Worm (Caenorhabditis elegans) whole organism, early embryonic: ENCODE measurements around the gene gcy-27.

Experiments
- B0310.2 ChIP-seq: sonication (generic microtip); optimal IDR thresholded peaks from 2 replicates; lab custom pipeline; 2016; ENCODE audit warnings: mild to moderate bottlenecking, missing genetic modification characterization, missing compliant biosample characterization
- F13C5.2 ChIP-seq: sonication (generic microtip); optimal IDR thresholded peaks from 2 replicates; lab custom pipeline; 2017; ENCODE audit warnings: mild to moderate bottlenecking, missing genetic modification characterization, inconsistent platforms, missing compliant biosample characterization
- aly-1 ChIP-seq: sonication (generic microtip); optimal IDR thresholded peaks from 2 replicates; lab custom pipeline; 2016; ENCODE audit warnings: missing genetic modification characterization, missing compliant biosample characterization
- ama-1 ChIP-seq: fragments of 150-350 bp; optimal IDR thresholded peaks from 2 replicates; lab custom pipeline; 2014
- ceh-13 ChIP-seq: fragments of 200-800 bp; sonication (Bioruptor generic); optimal IDR thresholded peaks from 2 replicates; lab custom pipeline; 2018; ENCODE audit warnings: mild to moderate bottlenecking, missing genetic modification characterization, missing compliant biosample characterization
- ets-7 ChIP-seq: sonication (generic microtip); optimal IDR thresholded peaks from 2 replicates; lab custom pipeline; 2016; ENCODE audit warnings: missing genotype, missing genetic modification characterization, missing compliant biosample characterization
- flt-1 ChIP-seq: fragments of 200-800 bp; sonication (Bioruptor generic); IDR thresholded peaks from 2 replicates; pipeline ENCODE4 v1.3.6; 2022; ENCODE audit warnings: missing genetic modification characterization, missing compliant biosample characterization
- hmbx-1 ChIP-seq: sonication (generic microtip); optimal IDR thresholded peaks from 2 replicates; lab custom pipeline; 2016; ENCODE audit warnings: mild to moderate bottlenecking, missing genetic modification characterization, missing compliant biosample characterization
- hnd-1 ChIP-seq: sonication (generic microtip); optimal IDR thresholded peaks from 2 replicates; lab custom pipeline; 2016; ENCODE audit warnings: missing genetic modification characterization, missing compliant biosample characterization
- pes-1 ChIP-seq: fragments of 200-800 bp; sonication (Bioruptor generic); IDR thresholded peaks from 2 replicates; pipeline ENCODE4 v1.3.6; 2022; ENCODE audit warnings: missing genetic modification reagents, missing genetic modification characterization, missing compliant biosample characterization
- sea-1 ChIP-seq: fragments of 200-800 bp; sonication (Bioruptor generic); conservative IDR thresholded peaks from 2 replicates; pipeline ENCODE4 v1.3.6; 2022; ENCODE audit warnings: missing genetic modification characterization, missing compliant biosample characterization
- tbx-11 ChIP-seq: fragments of 200-800 bp; sonication (Bioruptor generic); IDR thresholded peaks from 2 replicates; pipeline ENCODE4 v1.3.6; 2022; ENCODE audit warnings: missing genetic modification characterization, missing compliant biosample characterization
- tbx-37 ChIP-seq: fragments of 200-800 bp; sonication (Bioruptor generic); conservative IDR thresholded peaks from 2 replicates; pipeline ENCODE4 v1.3.6; 2022; ENCODE audit warnings: missing genetic modification reagents, missing genetic modification characterization, missing compliant biosample characterization
- tra-4 ChIP-seq: sonication (generic microtip); optimal IDR thresholded peaks from 2 replicates; lab custom pipeline; 2017; ENCODE audit warnings: missing genetic modification characterization, missing compliant biosample characterization

ce11 chrIV:17413343-17413742 is 23.1 kb downstream of the gcy-27 start:
- TF ChIP-seq ceh-13 (no peak), pes-1 (GFP tag; lab: Robert Waterston, UW) (no peak), hmbx-1 (tag; lab: Kevin White, UChicago) (no peak), ama-1 (no peak), hnd-1 (tag; lab: Kevin White, UChicago) (no peak), tbx-11 (GFP tag; lab: Robert Waterston, UW) (no peak), B0310.2 (tag; lab: Kevin White, UChicago) (no peak), F13C5.2 (tag; lab: Kevin White, UChicago) (no peak), aly-1 (tag; lab: Kevin White, UChicago) (no peak), ets-7 (tag; lab: Kevin White, UChicago) (no peak), tra-4 (tag; lab: Kevin White, UChicago) (no peak), flt-1 (GFP tag; lab: Robert Waterston, UW) (no peak), sea-1 (GFP tag; lab: Robert Waterston, UW) (no peak), tbx-37 (GFP tag; lab: Robert Waterston, UW) (no peak)
